Fruit fly (Drosophila melanogaster) whole organism, embryonic: Measurements from ENCODE around the gene CHOp24.

Experiments used
- Abd-B ChIP-seq: fragments of 200-800 bp; sonication (Bioruptor generic); optimal IDR thresholded peaks from 2 replicates; lab custom pipeline; 2018; ENCODE audit warnings: missing biosample characterization, mild to moderate bottlenecking, missing genetic modification characterization, moderate library complexity
- C15 ChIP-seq: fragments of 200-800 bp; sonication (Bioruptor generic); IDR thresholded peaks from 3 replicates; pipeline ENCODE4 v1.3.6; 2022; ENCODE audit warnings: missing biosample characterization, missing genetic modification characterization
- CG10267 ChIP-seq: fragments of 200-800 bp; sonication (Bioruptor generic); optimal IDR thresholded peaks from 2 replicates; lab custom pipeline; 2018; ENCODE audit warnings: missing biosample characterization, mild to moderate bottlenecking, missing genetic modification characterization, moderate library complexity
- CG12104 ChIP-seq: fragments of 200-800 bp; sonication (Bioruptor generic); optimal IDR thresholded peaks from 3 replicates; lab custom pipeline; 2016; ENCODE audit warnings: missing biosample characterization, missing genetic modification characterization
- CG1233 ChIP-seq: fragments of 200-800 bp; sonication (Bioruptor generic); optimal IDR thresholded peaks from 4 replicates; lab custom pipeline; 2018; ENCODE audit warnings: missing biosample characterization, mild to moderate bottlenecking, missing genetic modification characterization
- CG13296 ChIP-seq: fragments of 200-800 bp; sonication (Bioruptor generic); optimal IDR thresholded peaks from 3 replicates; lab custom pipeline; 2018; ENCODE audit warnings: missing biosample characterization, mild to moderate bottlenecking, missing genetic modification characterization
- CG13775 ChIP-seq: fragments of 200-800 bp; sonication (Bioruptor generic); optimal IDR thresholded peaks from 3 replicates; lab custom pipeline; 2017; ENCODE audit warnings: missing biosample characterization, mild to moderate bottlenecking, missing genetic modification characterization
- CG14965 ChIP-seq: fragments of 200-800 bp; sonication (Bioruptor generic); optimal IDR thresholded peaks from 2 replicates; lab custom pipeline; 2016; ENCODE audit warnings: missing biosample characterization, missing genetic modification characterization, borderline replicate concordance
- CG1602 ChIP-seq: fragments of 200-800 bp; sonication (Bioruptor generic); optimal IDR thresholded peaks from 3 replicates; lab custom pipeline; 2016; ENCODE audit warnings: missing biosample characterization, missing genetic modification characterization
- CG1603 ChIP-seq: fragments of 200-800 bp; sonication (Bioruptor generic); optimal IDR thresholded peaks from 2 replicates; lab custom pipeline; 2019; ENCODE audit warnings: missing biosample characterization, mild to moderate bottlenecking, missing genetic modification characterization, moderate library complexity
- CG2116 ChIP-seq: fragments of 200-800 bp; sonication (Bioruptor generic); optimal IDR thresholded peaks from 3 replicates; lab custom pipeline; 2018; ENCODE audit warnings: missing biosample characterization, mild to moderate bottlenecking, missing genetic modification characterization
- CG30403 ChIP-seq: fragments of 200-800 bp; sonication (Bioruptor generic); optimal IDR thresholded peaks from 3 replicates; lab custom pipeline; 2016; ENCODE audit warnings: missing biosample characterization, missing genetic modification characterization
- CG34224 ChIP-seq: fragments of 200-800 bp; sonication (Bioruptor generic); IDR thresholded peaks from 3 replicates; pipeline ENCODE4 v1.3.6; 2022; ENCODE audit warnings: missing biosample characterization, missing genetic modification characterization; ENCODE audit not compliant: partially characterized antibody
- CG42726 ChIP-seq: fragments of 200-800 bp; sonication (Bioruptor generic); IDR thresholded peaks from 2 replicates; pipeline ENCODE4 v1.3.6; 2022; ENCODE audit warnings: missing biosample characterization, missing genetic modification characterization; ENCODE audit not compliant: partially characterized antibody
- CG4404 ChIP-seq: fragments of 200-800 bp; sonication (Bioruptor generic); IDR thresholded peaks from 2 replicates; pipeline ENCODE4 v1.3.6; 2022; ENCODE audit warnings: missing biosample characterization, missing genetic modification characterization
- CG4424 ChIP-seq: fragments of 200-800 bp; sonication (Bioruptor generic); optimal IDR thresholded peaks from 3 replicates; lab custom pipeline; 2016; ENCODE audit warnings: missing biosample characterization, missing genetic modification characterization
- CG4854 ChIP-seq: fragments of 200-800 bp; sonication (Bioruptor generic); optimal IDR thresholded peaks from 2 replicates; lab custom pipeline; 2016; ENCODE audit warnings: missing biosample characterization, missing genetic modification characterization, inconsistent platforms
- CG7745 ChIP-seq: fragments of 200-800 bp; sonication (Bioruptor generic); optimal IDR thresholded peaks from 2 replicates; lab custom pipeline; 2018; ENCODE audit warnings: missing biosample characterization, mild to moderate bottlenecking, missing genetic modification characterization, moderate library complexity
- CG7987 ChIP-seq: fragments of 200-800 bp; sonication (Bioruptor generic); optimal IDR thresholded peaks from 2 replicates; lab custom pipeline; 2018; ENCODE audit warnings: missing biosample characterization, mild to moderate bottlenecking, missing genetic modification characterization, moderate library complexity
- CG8478 ChIP-seq: fragments of >200 bp; optimal IDR thresholded peaks from 2 replicates; lab custom pipeline; 2018
- CG8924 ChIP-seq: fragments of 200-800 bp; optimal IDR thresholded peaks from 3 replicates; lab custom pipeline; 2019; ENCODE audit warnings: missing biosample characterization, mild to moderate bottlenecking, missing genetic modification characterization, moderate library complexity
- CHES-1-like ChIP-seq: fragments of 200-800 bp; sonication (Bioruptor generic); optimal IDR thresholded peaks from 2 replicates; lab custom pipeline; 2016; ENCODE audit warnings: missing biosample characterization, missing genetic modification characterization
- ERR ChIP-seq: fragments of 200-800 bp; sonication (Bioruptor generic); optimal IDR thresholded peaks from 2 replicates; lab custom pipeline; 2016; ENCODE audit warnings: missing biosample characterization, missing genetic modification characterization
- Fer3 ChIP-seq: fragments of 200-800 bp; sonication (Bioruptor generic); optimal IDR thresholded peaks from 2 replicates; lab custom pipeline; 2018; ENCODE audit warnings: missing biosample characterization, mild to moderate bottlenecking, missing genetic modification characterization, moderate library complexity
- H2.0 ChIP-seq: fragments of 200-800 bp; sonication (Bioruptor generic); IDR thresholded peaks from 2 replicates; pipeline ENCODE4 v1.3.6; 2022; ENCODE audit warnings: missing biosample characterization, missing genetic modification characterization
- HLHmδ ChIP-seq: fragments of 200-800 bp; sonication (Bioruptor generic); optimal IDR thresholded peaks from 2 replicates; lab custom pipeline; 2018; ENCODE audit warnings: missing biosample characterization, mild to moderate bottlenecking, missing genetic modification characterization, moderate library complexity
- Mrtf ChIP-seq: fragments of 200-800 bp; sonication (Bioruptor generic); IDR thresholded peaks from 3 replicates; pipeline ENCODE4 v1.3.6; 2022; ENCODE audit warnings: missing biosample characterization, missing genetic modification characterization
- Nf-YC ChIP-seq: fragments of 200-800 bp; optimal IDR thresholded peaks from 3 replicates; lab custom pipeline; 2019; ENCODE audit warnings: missing biosample characterization, mild to moderate bottlenecking, missing genetic modification characterization, moderate library complexity
- Side ChIP-seq: fragments of 200-800 bp; sonication (Bioruptor generic); optimal IDR thresholded peaks from 2 replicates; lab custom pipeline; 2016; ENCODE audit warnings: missing biosample characterization, missing genetic modification characterization
- Sox102F ChIP-seq: fragments of 200-800 bp; sonication (Bioruptor generic); optimal IDR thresholded peaks from 2 replicates; lab custom pipeline; 2018; ENCODE audit warnings: missing biosample characterization, mild to moderate bottlenecking, missing genetic modification characterization, moderate library complexity
- Ssrp ChIP-seq: fragments of 200-800 bp; sonication (Bioruptor generic); optimal IDR thresholded peaks from 2 replicates; lab custom pipeline; 2018; ENCODE audit warnings: missing biosample characterization, mild to moderate bottlenecking, missing genetic modification characterization, moderate library complexity
- al ChIP-seq: fragments of 200-800 bp; sonication (Bioruptor generic); IDR thresholded peaks from 2 replicates; pipeline ENCODE4 v1.3.6; 2022; ENCODE audit warnings: missing biosample characterization, missing genetic modification characterization
- bowl ChIP-seq: fragments of 200-800 bp; sonication (Bioruptor generic); IDR thresholded peaks from 2 replicates; pipeline ENCODE4 v1.3.6; 2022; ENCODE audit warnings: missing biosample characterization, missing genetic modification characterization
- chif ChIP-seq, 2 experiments: fragments of 200-800 bp; sonication (Bioruptor generic); optimal IDR thresholded peaks; 3 replicates each; lab custom pipeline; 2016; ENCODE audit warnings: missing biosample characterization in 2 of 2, missing genetic modification characterization in 2 of 2
- chinmo ChIP-seq: fragments of 200-800 bp; sonication (Bioruptor generic); IDR thresholded peaks from 4 replicates; pipeline ENCODE4 v1.3.6; 2022; ENCODE audit warnings: missing biosample characterization, missing genetic modification characterization; ENCODE audit not compliant: partially characterized antibody
- chm ChIP-seq: fragments of 200-800 bp; sonication (Bioruptor generic); IDR thresholded peaks from 2 replicates; pipeline ENCODE4 v1.3.6; 2022; ENCODE audit warnings: missing biosample characterization, missing genetic modification characterization
- chn ChIP-seq: fragments of 200-800 bp; sonication (Bioruptor generic); optimal IDR thresholded peaks from 2 replicates; lab custom pipeline; 2016; ENCODE audit warnings: missing biosample characterization, missing genetic modification characterization
- ci ChIP-seq: fragments of 200-800 bp; sonication (Bioruptor generic); IDR thresholded peaks from 3 replicates; pipeline ENCODE4 v1.3.6; 2022; ENCODE audit warnings: missing biosample characterization, missing genetic modification characterization
- esg ChIP-seq: fragments of 200-800 bp; sonication (Bioruptor generic); conservative IDR thresholded peaks from 2 replicates; pipeline ENCODE4 v1.3.6; 2022; ENCODE audit warnings: missing biosample characterization, missing genetic modification characterization
- gsb ChIP-seq: fragments of 200-800 bp; sonication (Bioruptor generic); IDR thresholded peaks from 2 replicates; pipeline ENCODE4 v1.3.6; 2022; ENCODE audit warnings: missing biosample characterization, missing genetic modification characterization
- gsb-n ChIP-seq: fragments of 200-800 bp; sonication (Bioruptor generic); optimal IDR thresholded peaks from 3 replicates; lab custom pipeline; 2018; ENCODE audit warnings: missing biosample characterization, mild to moderate bottlenecking, missing genetic modification characterization
- gt ChIP-seq: fragments of 200-800 bp; sonication (Bioruptor generic); IDR thresholded peaks from 2 replicates; pipeline ENCODE4 v1.3.6; 2022; ENCODE audit warnings: missing biosample characterization, missing genetic modification characterization
- inv ChIP-seq: fragments of 200-800 bp; sonication (Bioruptor generic); IDR thresholded peaks from 2 replicates; pipeline ENCODE4 v1.3.6; 2022; ENCODE audit warnings: missing biosample characterization, missing genetic modification characterization; ENCODE audit not compliant: partially characterized antibody
- org-1 ChIP-seq: fragments of 200-800 bp; sonication (Bioruptor generic); optimal IDR thresholded peaks from 2 replicates; lab custom pipeline; 2017; ENCODE audit warnings: missing biosample characterization, missing genetic modification characterization
- phol ChIP-seq: fragments of 200-800 bp; sonication (Bioruptor generic); optimal IDR thresholded peaks from 3 replicates; lab custom pipeline; 2018; ENCODE audit warnings: missing biosample characterization, mild to moderate bottlenecking, missing genetic modification characterization, moderate library complexity
- ro ChIP-seq: fragments of 200-800 bp; sonication (Bioruptor generic); IDR thresholded peaks from 2 replicates; pipeline ENCODE4 v1.3.6; 2022; ENCODE audit warnings: missing biosample characterization, missing genetic modification characterization
- slbo ChIP-seq: fragments of 200-800 bp; sonication (Bioruptor generic); IDR thresholded peaks from 2 replicates; pipeline ENCODE4 v1.3.6; 2022; ENCODE audit warnings: missing biosample characterization, missing genetic modification characterization
- sr ChIP-seq: fragments of 200-800 bp; sonication (Bioruptor generic); IDR thresholded peaks from 3 replicates; pipeline ENCODE4 v1.3.6; 2022; ENCODE audit warnings: missing biosample characterization, missing genetic modification characterization
- stc ChIP-seq: fragments of 200-800 bp; sonication (Bioruptor generic); IDR thresholded peaks from 2 replicates; pipeline ENCODE4 v1.3.6; 2022; ENCODE audit warnings: missing biosample characterization, missing genetic modification characterization
- stwl ChIP-seq: fragments of 200-800 bp; sonication (Bioruptor generic); optimal IDR thresholded peaks from 3 replicates; lab custom pipeline; 2018; ENCODE audit warnings: missing biosample characterization, mild to moderate bottlenecking, missing genetic modification characterization, moderate library complexity
- tgo ChIP-seq: fragments of 200-800 bp; sonication (Bioruptor generic); IDR thresholded peaks from 3 replicates; pipeline ENCODE4 v1.3.6; 2022; ENCODE audit warnings: missing biosample characterization, missing genetic modification characterization
- vvl ChIP-seq: fragments of 200-800 bp; sonication (Bioruptor generic); IDR thresholded peaks from 2 replicates; pipeline ENCODE4 v1.3.6; 2022; ENCODE audit warnings: missing biosample characterization, missing genetic modification characterization

The CHOp24 gene

DNA sequence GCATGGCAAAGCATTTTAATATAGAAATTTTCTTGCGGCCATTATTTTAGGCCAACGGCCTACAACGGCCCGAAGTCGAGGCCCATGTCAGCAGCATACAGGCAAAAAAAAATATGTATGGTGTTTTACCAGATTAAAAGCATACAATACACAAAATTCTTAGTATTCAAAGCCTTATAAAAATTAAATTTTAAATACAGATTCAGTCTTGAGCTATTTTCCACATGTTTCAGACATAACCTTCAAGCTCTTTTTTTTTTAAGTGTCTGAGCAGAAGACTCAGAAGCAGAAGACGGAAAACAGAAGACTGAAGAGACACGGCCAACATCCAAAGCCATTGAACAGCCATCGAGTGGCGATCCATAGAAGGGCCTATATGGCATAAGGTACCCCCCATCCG is 41.1 kb downstream of the CHOp24 start (continued):
- TF ChIP-seq CG1602 (peak; percentile 8), slbo (GFP tag; lab: Robert Waterston, UW) (no peak), tgo (GFP tag; lab: Robert Waterston, UW) (peak; percentile 28; the same call in 1 of the 3 replicates), inv (GFP tag; lab: Robert Waterston, UW) (no peak), CG13775 (GFP tag; lab: Kevin White, UChicago) (no peak), H2.0 (GFP tag; lab: Robert Waterston, UW) (no peak), ci (GFP tag; lab: Robert Waterston, UW) (peak; percentile 52; the same call in 1 of the 3 replicates), Side (no peak), gt (GFP tag; lab: Robert Waterston, UW) (no peak), CG8478 (no peak), Nf-YC (tag; lab: Kevin White, UChicago) (no peak), C15 (GFP tag; lab: Robert Waterston, UW) (no peak), bowl (GFP tag; lab: Robert Waterston, UW) (no peak), CG30403 (GFP tag; lab: Kevin White, UChicago) (peak; percentile 38), chm (GFP tag; lab: Robert Waterston, UW) (0 out of 2 replicates have a peak, but pooled peaks have one; percentile 8), esg (GFP tag; lab: Robert Waterston, UW) (no peak), CG1603 (tag; lab: Kevin White, UChicago) (no peak), gsb (GFP tag; lab: Robert Waterston, UW) (no peak), Sox102F (GFP tag; lab: Kevin White, UChicago) (peak; percentile 45), CG2116 (GFP tag; lab: Kevin White, UChicago) (no peak), gsb-n (peak; percentile 52), CG8924 (tag; lab: Kevin White, UChicago) (no peak), CG34224 (no peak), CG7745 (tag; lab: Kevin White, UChicago) (no peak), stwl (tag; lab: Kevin White, UChicago) (no peak), Fer3 (no peak), CG1233 (GFP tag; lab: Kevin White, UChicago) (peak; percentile 5), chn (GFP tag; lab: Kevin White, UChicago) (no peak), CG7987 (GFP tag; lab: Kevin White, UChicago) (no peak), HLHmδ (GFP tag; lab: Kevin White, UChicago) (no peak), CG4854 (GFP tag; lab: Kevin White, UChicago) (no peak), Abd-B (GFP tag; lab: Kevin White, UChicago) (peak; percentile 17), ro (no peak; the same call in 1 of the 2 replicates), CG4404 (GFP tag; lab: Robert Waterston, UW) (no peak), sr (GFP tag; lab: Robert Waterston, UW) (no peak), CG4424 (GFP tag; lab: Kevin White, UChicago) (peak; percentile 39), phol (peak; percentile 59), Ssrp (tag; lab: Kevin White, UChicago) (peak; percentile 63), al (no peak), CG10267 (tag; lab: Kevin White, UChicago) (peak; percentile 52), CG14965 (no peak), CG42726 (GFP tag; lab: Robert Waterston, UW) (no peak), ERR (GFP tag; lab: Kevin White, UChicago) (no peak), CHES-1-like (GFP tag; lab: Kevin White, UChicago) (no peak), chinmo (no peak), Mrtf (GFP tag; lab: Robert Waterston, UW) (no peak), chif (GFP tag; optimal IDR thresholded peaks at IDR 0.05; lab: Kevin White, UChicago) (peak in 1 of 2 experiments; percentile 28), CG12104 (no peak), stc (GFP tag; lab: Robert Waterston, UW) (0 out of 2 replicates have a peak, but pooled peaks have one; percentile 5), CG13296 (GFP tag; lab: Kevin White, UChicago) (no peak), vvl (GFP tag; lab: Robert Waterston, UW) (peak; percentile 51), org-1 (GFP tag; lab: Kevin White, UChicago) (no peak)
